Worm (Caenorhabditis elegans): ENCODE measurements around the gene del-7.
A peak's percentile ranks its signal among the peaks of the same experiment; 100 is the strongest.

Gene del-7

ce11 chrIV:7782292-7782691 is 22.1 kb downstream of the del-7 start, which contains the start of gene sec-10 (continued):
- TF ChIP-seq F10B5.3 (tag; optimal IDR thresholded peaks at IDR 0.05) (no peak), daf-19 (GFP tag; conservative IDR thresholded peaks at IDR 0.05) (no peak), saeg-2 (GFP tag; IDR thresholded peaks at IDR 0.05) (no peak), Y48G9A.11 (GFP tag; IDR thresholded peaks at IDR 0.05) (no peak), hlh-11 (tag; optimal IDR thresholded peaks at IDR 0.05) (no peak), ceh-62 (tag; optimal IDR thresholded peaks at IDR 0.05) (no peak), T20F7.1 (GFP tag; optimal IDR thresholded peaks at IDR 0.05) (no peak), mxl-2 (GFP tag; conservative IDR thresholded peaks at IDR 0.05) (no peak), zfp-2 (tag; optimal IDR thresholded peaks at IDR 0.05) (no peak), snpc-4 (tag; optimal IDR thresholded peaks at IDR 0.05) (no peak), tra-1 (GFP tag; IDR thresholded peaks at IDR 0.05) (no peak), vab-7 (GFP tag; IDR thresholded peaks at IDR 0.05) (no peak), lin-1 (GFP tag; IDR thresholded peaks at IDR 0.05) (no peak), ZK337.2 (GFP tag; IDR thresholded peaks at IDR 0.05) (no peak), lin-38 (GFP tag; IDR thresholded peaks at IDR 0.05) (peak; percentile 43; the same call in 1 of the 2 replicates), set-16 (GFP tag; IDR thresholded peaks at IDR 0.05) (no peak), unc-130 (GFP tag; optimal IDR thresholded peaks at IDR 0.05) (no peak), mep-1 (tag; optimal IDR thresholded peaks at IDR 0.05) (no peak), dmd-8 (GFP tag; IDR thresholded peaks at IDR 0.05) (no peak), dmd-6 (GFP tag; IDR thresholded peaks at IDR 0.05) (no peak), php-3 (GFP tag; IDR thresholded peaks at IDR 0.05) (peak; percentile 63), madf-5 (GFP tag; IDR thresholded peaks at IDR 0.05) (no peak), attf-4 (tag; optimal IDR thresholded peaks at IDR 0.05) (no peak), T26A8.4 (GFP tag; IDR thresholded peaks at IDR 0.05) (peak; percentile 64; the same call in 1 of the 2 replicates), lin-29 (GFP tag; IDR thresholded peaks at IDR 0.05) (no peak), sdz-12 (GFP tag; optimal IDR thresholded peaks at IDR 0.05) (no peak), rbr-2 (tag; optimal IDR thresholded peaks at IDR 0.05) (no peak), ztf-11 (tag; optimal IDR thresholded peaks at IDR 0.05) (no peak), ceh-32 (tag; optimal IDR thresholded peaks at IDR 0.05; ENCODE audit: poor library complexity) (no peak), ceh-44 (GFP tag; IDR thresholded peaks at IDR 0.05) (no peak)

- TF ChIP-seq madf-5 (GFP tag; IDR thresholded peaks at IDR 0.05) (no peak), egl-27 (tag; optimal IDR thresholded peaks at IDR 0.05) (no peak), daf-16 (GFP tag; optimal IDR thresholded peaks at IDR 0.05) (no peak), daf-16 (tag; optimal IDR thresholded peaks at IDR 0.05) (peak; percentile 82), madf-9 (GFP tag; conservative IDR thresholded peaks at IDR 0.05) (no peak), pha-4 (GFP tag; IDR thresholded peaks at IDR 0.05) (no peak), pha-4 (tag; optimal IDR thresholded peaks at IDR 0.05) (no peak), nhr-76 (tag; optimal IDR thresholded peaks at IDR 0.05) (no peak), hif-1 (tag; optimal IDR thresholded peaks at IDR 0.05) (no peak), nhr-48 (tag; optimal IDR thresholded peaks at IDR 0.05) (no peak), Y5F2A.4 (GFP tag; optimal IDR thresholded peaks at IDR 0.05) (no peak), lin-39 (tag; optimal IDR thresholded peaks at IDR 0.05) (no peak), dpl-1 (GFP tag; optimal IDR thresholded peaks at IDR 0.05) (no peak), egl-43 (GFP tag; IDR thresholded peaks at IDR 0.05) (no peak), daf-8 (GFP tag; IDR thresholded peaks at IDR 0.05) (no peak), mes-2 (tag; optimal IDR thresholded peaks at IDR 0.05; ENCODE audit: poor library complexity, severe bottlenecking) (peak; percentile 28), skn-1 (tag; optimal IDR thresholded peaks at IDR 0.05) (no peak), hlh-30 (tag; optimal IDR thresholded peaks at IDR 0.05; ENCODE audit: insufficient read depth) (peak; percentile 49), ceh-20 (GFP tag; IDR thresholded peaks at IDR 0.05) (no peak), Y105C5A.15 (GFP tag; IDR thresholded peaks at IDR 0.05) (no peak), ceh-32 (tag; optimal IDR thresholded peaks at IDR 0.05; ENCODE audit: poor library complexity) (no peak), ces-1 (GFP tag; optimal IDR thresholded peaks at IDR 0.05) (no peak), unc-39 (tag; optimal IDR thresholded peaks at IDR 0.05) (no peak), hlh-11 (tag; optimal IDR thresholded peaks at IDR 0.05) (peak; percentile 36), ceh-82 (tag; optimal IDR thresholded peaks at IDR 0.05) (no peak), dmd-6 (GFP tag; IDR thresholded peaks at IDR 0.05) (peak; percentile 60)
Observed at ce11 chrIV:7783801-7784411, 23.7 kb downstream of the del-7 start, which contains the start of gene tag-321. TSS of gene tag-321 (minus strand) at chrIV:7783851.

All from whole organism, L4 larva.